Fruit fly (Drosophila melanogaster): ENCODE results near the gene Fur1.

- TF ChIP-seq usp (GFP tag; optimal IDR thresholded peaks at IDR 0.05) (no peak), pan (optimal IDR thresholded peaks at IDR 0.05) (no peak), EcR (GFP tag; optimal IDR thresholded peaks at IDR 0.05) (no peak), CG8478 (optimal IDR thresholded peaks at IDR 0.05) (no peak)
These were observed 33.1 kb upstream of the Fur1 start, which contains the start of gene CG5111 for dm6 chr3R:25505975-25506374.

All from whole organism.